Fruit fly (Drosophila melanogaster) whole organism, adult: Measurements from ENCODE around the gene dco.

Experiments
- CG11617 ChIP-seq: fragments of 200-800 bp; sonication (Bioruptor generic); optimal IDR thresholded peaks from 2 replicates; lab custom pipeline; 2017; ENCODE audit warnings: mild to moderate bottlenecking, missing biosample characterization, missing genetic modification reagents, missing genetic modification characterization
- CG5204 ChIP-seq: fragments of 200-800 bp; sonication (Bioruptor generic); optimal IDR thresholded peaks from 2 replicates; lab custom pipeline; 2016; ENCODE audit warnings: missing biosample characterization, missing genetic modification characterization
- CG7045 ChIP-seq: fragments of 200-800 bp; sonication (Bioruptor generic); optimal IDR thresholded peaks from 2 replicates; lab custom pipeline; 2017; ENCODE audit warnings: missing biosample characterization, mild to moderate bottlenecking, missing genetic modification characterization
- CG7101 ChIP-seq: fragments of 200-800 bp; sonication (Bioruptor generic); optimal IDR thresholded peaks from 2 replicates; lab custom pipeline; 2018; ENCODE audit warnings: missing biosample characterization, mild to moderate bottlenecking, missing genetic modification characterization, moderate library complexity
- Crg-1 ChIP-seq: fragments of 200-800 bp; sonication (Bioruptor generic); optimal IDR thresholded peaks from 2 replicates; lab custom pipeline; 2016; ENCODE audit warnings: missing biosample characterization, missing genetic modification characterization
- Hr96 ChIP-seq: fragments of 200-800 bp; sonication (Bioruptor generic); optimal IDR thresholded peaks from 2 replicates; lab custom pipeline; 2016; ENCODE audit warnings: missing biosample characterization, missing genetic modification characterization
- ovo ChIP-seq: fragments of 200-800 bp; sonication (Bioruptor generic); optimal IDR thresholded peaks from 2 replicates; lab custom pipeline; 2016; ENCODE audit warnings: missing biosample characterization, missing genetic modification characterization
- pad ChIP-seq: fragments of 200-800 bp; sonication (Bioruptor generic); optimal IDR thresholded peaks from 3 replicates; lab custom pipeline; 2017; ENCODE audit warnings: missing biosample characterization, missing genetic modification characterization, mild to moderate bottlenecking, moderate library complexity, missing genetic modification reagents
- tj ChIP-seq: fragments of 200-800 bp; sonication (Bioruptor generic); optimal IDR thresholded peaks from 3 replicates; lab custom pipeline; 2017; ENCODE audit warnings: missing biosample characterization, mild to moderate bottlenecking, missing genetic modification characterization, moderate library complexity

dm6 chr3R:31048629-31049028 lies 12.4 kb downstream of the dco start, which contains the start of gene Alp4:
- TF ChIP-seq ovo (GFP tag; lab: Kevin White, UChicago) (no peak), CG5204 (GFP tag; lab: Kevin White, UChicago) (no peak), CG7101 (tag; lab: Kevin White, UChicago) (no peak), CG11617 (no peak), pad (no peak), Crg-1 (GFP tag; lab: Kevin White, UChicago) (no peak), CG7045 (no peak), tj (GFP tag; lab: Kevin White, UChicago) (no peak), Hr96 (GFP tag; lab: Kevin White, UChicago) (no peak)
